Worm (Caenorhabditis elegans): Measurements from ENCODE around the gene srx-112.

Gene srx-112

ce11 chrII:3764486-3764885 is at the start of gene srx-112:
TSS of gene srx-112 (minus strand) at chrII:3764586.
- no peak for TF ChIP-seq unc-62 (GFP tag; optimal IDR thresholded peaks at IDR 0.05)

ce11 chrII:3811816-3812332 is 47.5 kb upstream of the srx-112 start, which contains the start of gene lido-15:
TSS of gene lido-15 (plus strand) at chrII:3812282.
- TF ChIP-seq unc-62 (GFP tag; optimal IDR thresholded peaks at IDR 0.05): no peak

DNA sequence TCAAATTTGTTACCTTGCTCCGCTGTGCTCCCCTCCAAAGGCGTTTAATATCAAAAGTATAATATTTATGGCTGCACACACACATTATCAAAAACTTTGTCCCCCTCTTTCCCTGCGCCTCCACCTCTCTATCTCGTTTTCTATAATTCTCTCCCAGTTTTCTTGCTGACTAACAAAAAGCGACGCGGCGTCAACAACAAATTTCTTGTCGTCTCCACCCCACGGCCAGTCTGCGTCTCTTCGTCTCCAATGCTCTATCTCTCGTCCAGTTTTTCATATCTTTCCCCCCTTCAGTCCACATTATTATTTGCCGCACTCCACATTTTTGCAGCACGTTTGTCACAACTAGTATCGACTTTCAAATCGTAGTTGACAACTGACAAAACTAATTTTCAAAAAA is 46.2 kb upstream of the srx-112 start:
- TF ChIP-seq unc-62 (GFP tag; optimal IDR thresholded peaks at IDR 0.05): no peak

- no peak for TF ChIP-seq unc-62 (GFP tag; optimal IDR thresholded peaks at IDR 0.05)
Measured at ce11 chrII:3808643-3809042, 44.3 kb upstream of the srx-112 start.

ce11 chrII:3808104-3808503 is 43.7 kb upstream of the srx-112 start, which contains the start of gene F54D10.5:
TSS of gene F54D10.5 (minus strand) at chrII:3808177.
- no peak for TF ChIP-seq unc-62 (GFP tag; optimal IDR thresholded peaks at IDR 0.05)

DNA sequence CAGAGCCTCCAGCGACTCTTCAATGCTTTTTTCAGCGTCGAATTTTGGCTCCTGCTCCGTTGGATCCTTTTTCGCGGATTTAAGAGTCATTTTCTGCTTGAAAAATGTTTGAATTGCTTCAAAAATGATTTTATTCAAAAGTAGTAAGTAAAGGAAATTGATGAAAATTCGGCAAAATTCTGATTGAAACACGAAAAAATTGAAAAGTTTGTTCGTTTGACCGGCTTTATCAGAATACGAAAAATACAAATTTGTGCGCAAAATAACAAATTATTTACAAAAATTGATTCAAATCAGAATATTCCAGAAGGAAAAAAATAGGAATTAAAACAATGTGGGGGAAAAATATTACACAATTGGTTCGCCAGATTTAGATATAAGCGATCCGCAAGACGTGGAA is 42.6 kb upstream of the srx-112 start, which contains the start of gene F54D10.4:
F54D10.4 (minus strand) TSS at position 101 of the 400 bp plus-strand sequence.
- no peak for TF ChIP-seq unc-62 (GFP tag; optimal IDR thresholded peaks at IDR 0.05)

- no peak for TF ChIP-seq unc-62 (GFP tag; optimal IDR thresholded peaks at IDR 0.05)
Measured at ce11 chrII:3805518-3805917, 41.1 kb upstream of the srx-112 start.

DNA sequence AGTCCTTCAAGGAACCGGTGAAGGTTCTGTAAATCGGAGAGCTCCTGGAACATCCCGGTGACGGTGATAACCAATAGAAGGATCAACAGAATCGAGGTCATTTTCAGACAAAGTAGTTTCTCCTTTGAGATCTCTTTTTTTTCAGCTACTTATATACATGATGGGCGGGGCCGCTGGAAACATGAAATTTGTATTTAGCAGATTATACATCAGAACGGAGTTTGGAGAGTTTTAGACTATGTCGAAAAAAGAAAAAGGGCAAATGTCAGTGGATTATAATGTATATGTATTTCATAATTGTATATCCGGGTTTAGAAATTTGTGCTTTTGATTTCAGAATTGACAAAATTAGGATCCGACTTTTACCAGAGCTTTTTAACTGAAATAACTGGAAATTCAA is 38.8 kb upstream of the srx-112 start, which contains the start of gene ins-32:
ins-32 (minus strand) TSS at position 101 of the 400 bp plus-strand sequence.
- no peak for TF ChIP-seq unc-62 (GFP tag; optimal IDR thresholded peaks at IDR 0.05)

ce11 chrII:3795323-3795722 is 30.9 kb upstream of the srx-112 start, which contains the start of gene Y8A9A.2:
TSS of gene Y8A9A.2 (plus strand) at chrII:3795623.
- TF ChIP-seq unc-62 (GFP tag; optimal IDR thresholded peaks at IDR 0.05): no peak

ce11 chrII:3793336-3793735 is 28.9 kb upstream of the srx-112 start, which contains the start of gene fbxb-99:
TSS of gene fbxb-99 (minus strand) at chrII:3793436.
- no peak for TF ChIP-seq unc-62 (GFP tag; optimal IDR thresholded peaks at IDR 0.05)

ce11 chrII:3788356-3788962 is 24.1 kb upstream of the srx-112 start:
- TF ChIP-seq unc-62 (GFP tag; optimal IDR thresholded peaks at IDR 0.05): no peak

DNA sequence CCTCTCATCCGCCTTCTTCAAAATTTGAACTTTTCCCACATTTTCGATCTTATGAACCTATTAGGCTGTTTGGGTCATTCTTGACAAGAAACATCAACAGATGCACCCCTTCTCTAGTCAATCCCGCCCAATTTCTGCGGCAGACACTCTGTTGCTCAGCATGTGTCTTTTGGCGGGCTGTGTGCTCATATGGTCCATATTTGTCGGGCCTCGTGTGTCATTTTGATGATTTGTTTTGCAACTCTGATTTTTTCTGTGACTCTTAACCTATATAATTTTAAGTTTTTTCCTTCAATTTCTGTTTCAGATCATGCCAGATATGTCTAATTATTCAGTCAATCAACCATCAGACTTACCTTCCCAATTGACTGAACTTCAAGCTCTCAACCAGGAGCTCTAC is 22.8 kb upstream of the srx-112 start, which contains the start of gene T24E12.13:
T24E12.13 (plus strand) TSS at position 301 of the 400 bp plus-strand sequence.
- no peak for TF ChIP-seq unc-62 (GFP tag; optimal IDR thresholded peaks at IDR 0.05)

- no peak for TF ChIP-seq unc-62 (GFP tag; optimal IDR thresholded peaks at IDR 0.05)
Measured at ce11 chrII:3786538-3786937, 22.2 kb upstream of the srx-112 start.

DNA sequence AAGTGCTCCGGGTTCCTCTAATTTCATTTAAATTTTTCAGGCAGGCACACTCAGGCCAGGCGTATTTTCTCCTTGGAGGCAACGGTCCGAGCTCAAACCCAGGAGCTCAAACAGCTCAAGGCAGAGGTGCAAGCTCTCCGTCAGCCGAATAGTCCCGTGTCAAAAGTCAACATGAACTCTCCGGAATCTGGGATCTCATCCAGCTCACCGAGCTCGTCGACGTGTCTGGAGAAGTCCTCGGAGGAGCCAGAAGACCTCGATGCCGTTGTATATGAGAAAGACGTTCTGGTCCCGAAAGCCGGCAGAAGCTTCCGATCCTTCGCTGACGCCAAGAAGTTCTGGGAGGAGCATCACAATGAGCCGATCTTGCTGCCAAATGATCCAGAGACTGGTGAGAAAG is 21.4 kb upstream of the srx-112 start:
- no peak for TF ChIP-seq unc-62 (GFP tag; optimal IDR thresholded peaks at IDR 0.05)

DNA sequence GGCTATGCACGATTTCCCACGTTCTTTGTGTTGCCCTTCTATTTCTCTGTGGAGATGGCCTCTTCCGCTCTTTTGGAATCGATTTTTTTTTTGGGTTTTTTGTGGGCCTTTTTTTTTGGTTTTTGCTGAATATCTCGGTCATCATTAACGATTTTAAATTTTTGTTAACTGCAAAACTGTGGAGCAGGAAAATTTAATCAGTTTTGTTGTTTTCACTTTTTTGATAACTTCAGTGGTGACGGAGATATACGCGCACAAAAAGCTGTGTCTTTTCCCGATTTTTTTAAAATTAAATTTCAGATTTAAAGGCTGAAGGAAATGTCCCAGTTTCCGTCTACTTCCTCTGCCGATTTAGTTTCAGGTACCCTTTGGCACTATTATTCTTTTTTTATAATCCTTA is 20.9 kb upstream of the srx-112 start, which contains the start of gene T24E12.1:
T24E12.1 (plus strand) TSS at position 301 of the 400 bp plus-strand sequence.
- TF ChIP-seq unc-62 (GFP tag; optimal IDR thresholded peaks at IDR 0.05): no peak

- no peak for TF ChIP-seq unc-62 (GFP tag; optimal IDR thresholded peaks at IDR 0.05)
Measured at ce11 chrII:3782309-3783000, 18.1 kb upstream of the srx-112 start, which contains the start of gene T24E12.2. TSS of gene T24E12.2 (plus strand) at chrII:3782950.
